Fruit fly (Drosophila melanogaster): ENCODE measurements around the gene CG13907.

Gene CG13907

DNA sequence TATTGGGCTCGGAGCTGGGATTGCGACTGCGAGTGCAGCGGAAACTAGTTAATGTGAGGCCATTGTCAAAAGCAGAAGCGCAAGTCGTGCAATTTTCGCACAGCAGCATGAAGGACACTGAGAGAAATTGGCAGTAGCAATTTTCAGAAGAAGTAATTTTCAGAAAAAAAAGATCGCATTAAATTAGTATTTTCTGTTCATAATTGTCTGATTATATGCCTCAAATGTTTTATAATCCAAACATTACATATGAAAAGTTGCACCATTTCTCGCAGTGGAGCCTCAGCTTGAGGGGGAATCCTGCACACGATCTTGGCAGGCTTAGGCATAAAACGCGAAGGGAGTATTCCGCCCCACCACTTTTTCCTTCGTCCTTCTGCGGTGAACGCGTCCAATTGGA lies 22.6 kb upstream of the CG13907 start (continued):
- TF ChIP-seq nau (GFP tag; optimal IDR thresholded peaks at IDR 0.05) (no peak), chinmo (GFP tag; IDR thresholded peaks at IDR 0.05; ENCODE audit: partially characterized antibody) (no peak), da (GFP tag; optimal IDR thresholded peaks at IDR 0.05) (no peak), Mad (GFP tag; optimal IDR thresholded peaks at IDR 0.05) (no peak), CG30403 (GFP tag; optimal IDR thresholded peaks at IDR 0.05) (peak; percentile 63), CG8944 (GFP tag; optimal IDR thresholded peaks at IDR 0.05) (peak; percentile 59), CG10462 (GFP tag; optimal IDR thresholded peaks at IDR 0.05) (peak; percentile 40), ttk (GFP tag; IDR thresholded peaks at IDR 0.05) (peak; percentile 62), wek (GFP tag; optimal IDR thresholded peaks at IDR 0.05) (peak; percentile 18), E2f1 (GFP tag; IDR thresholded peaks at IDR 0.05) (peak; percentile 57; the same call in 1 of the 2 replicates), CG1792 (GFP tag; optimal IDR thresholded peaks at IDR 0.05) (peak; percentile 32), CG17385 (GFP tag; optimal IDR thresholded peaks at IDR 0.05) (peak; percentile 52), Gsc (GFP tag; IDR thresholded peaks at IDR 0.05) (peak; percentile 34; the same call in 1 of the 2 replicates), Oli (tag; optimal IDR thresholded peaks at IDR 0.05) (peak; percentile 66), ssp (GFP tag; IDR thresholded peaks at IDR 0.05) (peak; percentile 52), knrl (GFP tag; IDR thresholded peaks at IDR 0.05; ENCODE audit: partially characterized antibody) (no peak), cg (GFP tag; optimal IDR thresholded peaks at IDR 0.05) (no peak), CG18599 (GFP tag; optimal IDR thresholded peaks at IDR 0.05) (peak; percentile 52), Nf-YB (GFP tag; optimal IDR thresholded peaks at IDR 0.05) (peak; percentile 2), Mes4 (GFP tag; optimal IDR thresholded peaks at IDR 0.05) (peak; percentile 63), Jarid2 (GFP tag; optimal IDR thresholded peaks at IDR 0.05) (peak; percentile 13), Rfx (GFP tag; IDR thresholded peaks at IDR 0.05) (no peak), Myb (GFP tag; optimal IDR thresholded peaks at IDR 0.05) (no peak), eyg (GFP tag; optimal IDR thresholded peaks at IDR 0.05) (no peak), bsh (GFP tag; optimal IDR thresholded peaks at IDR 0.05) (peak in 1 of 2 experiments; percentile 90), sug (tag; optimal IDR thresholded peaks at IDR 0.05) (no peak), chm (GFP tag; IDR thresholded peaks at IDR 0.05) (peak; percentile 72; the same call in 1 of the 2 replicates), CG16863 (GFP tag; optimal IDR thresholded peaks at IDR 0.05) (peak; percentile 72), H2.0 (GFP tag; IDR thresholded peaks at IDR 0.05) (peak; percentile 37; the same call in 1 of the 2 replicates), Lpt (GFP tag; optimal IDR thresholded peaks at IDR 0.05) (no peak), CG6813 (GFP tag; optimal IDR thresholded peaks at IDR 0.05) (peak; percentile 49), CG17802 (tag; optimal IDR thresholded peaks at IDR 0.05) (peak; percentile 44), Hmx (GFP tag; optimal IDR thresholded peaks at IDR 0.05) (no peak), CG32532 (GFP tag; IDR thresholded peaks at IDR 0.05) (no peak), GATAe (GFP tag; conservative IDR thresholded peaks at IDR 0.05) (no peak), CG34224 (GFP tag; IDR thresholded peaks at IDR 0.05; ENCODE audit: partially characterized antibody) (no peak), CG11398 (GFP tag; optimal IDR thresholded peaks at IDR 0.05) (no peak), lab (GFP tag; optimal IDR thresholded peaks at IDR 0.05) (peak; percentile 42), Bdp1 (GFP tag; optimal IDR thresholded peaks at IDR 0.05) (peak; percentile 9), dimm (GFP tag; IDR thresholded peaks at IDR 0.05) (no peak), Six4 (GFP tag; optimal IDR thresholded peaks at IDR 0.05) (no peak), CG18619 (GFP tag; optimal IDR thresholded peaks at IDR 0.05) (peak; percentile 23), Dp (GFP tag; optimal IDR thresholded peaks at IDR 0.05) (no peak), dati (GFP tag; IDR thresholded peaks at IDR 0.05) (no peak), tap (tag; optimal IDR thresholded peaks at IDR 0.05) (no peak), bcd (GFP tag; optimal IDR thresholded peaks at IDR 0.05) (peak; percentile 39), CG11247 (GFP tag; IDR thresholded peaks at IDR 0.05) (no peak), Deaf1 (tag; optimal IDR thresholded peaks at IDR 0.05) (no peak), hth (optimal IDR thresholded peaks at IDR 0.05) (no peak), HmgZ (tag; optimal IDR thresholded peaks at IDR 0.05) (peak; percentile 12), CG9609 (GFP tag; optimal IDR thresholded peaks at IDR 0.05) (peak; percentile 46)
